Fruit fly (Drosophila melanogaster) whole organism, embryonic: ENCODE results near the gene BuGZ.
A peak's percentile ranks its signal among the peaks of the same experiment; 100 is the strongest.

Experiments used
- Abd-B ChIP-seq: fragments of 200-800 bp; sonication (Bioruptor generic); optimal IDR thresholded peaks from 2 replicates; lab custom pipeline; 2018; ENCODE audit warnings: missing biosample characterization, mild to moderate bottlenecking, missing genetic modification characterization, moderate library complexity
- CG12236 ChIP-seq: fragments of 200-800 bp; sonication (Bioruptor generic); optimal IDR thresholded peaks from 2 replicates; lab custom pipeline; 2016; ENCODE audit warnings: missing biosample characterization, missing genetic modification characterization
- CG12769 ChIP-seq: fragments of 200-800 bp; sonication (Bioruptor generic); optimal IDR thresholded peaks from 2 replicates; lab custom pipeline; 2019; ENCODE audit warnings: missing biosample characterization, mild to moderate bottlenecking, missing genetic modification characterization, moderate library complexity
- CG13123 ChIP-seq: fragments of 200-800 bp; sonication (Bioruptor generic); optimal IDR thresholded peaks from 2 replicates; lab custom pipeline; 2016; ENCODE audit warnings: missing biosample characterization, missing genetic modification characterization
- CG13624 ChIP-seq: fragments of 200-800 bp; sonication (Bioruptor generic); optimal IDR thresholded peaks from 2 replicates; lab custom pipeline; 2016; ENCODE audit warnings: missing biosample characterization, missing genetic modification characterization
- CG13894 ChIP-seq: fragments of 200-800 bp; sonication (Bioruptor generic); optimal IDR thresholded peaks from 3 replicates; lab custom pipeline; 2018; ENCODE audit warnings: missing biosample characterization, mild to moderate bottlenecking, missing genetic modification characterization, moderate library complexity
- CG16815 ChIP-seq: fragments of 200-800 bp; sonication (Bioruptor generic); optimal IDR thresholded peaks from 3 replicates; lab custom pipeline; 2017; ENCODE audit warnings: missing biosample characterization, mild to moderate bottlenecking, missing genetic modification characterization
- CG17612 ChIP-seq: fragments of 200-800 bp; sonication (Bioruptor generic); IDR thresholded peaks from 2 replicates; pipeline ENCODE4 v1.3.6; 2022; ENCODE audit warnings: missing biosample characterization, missing genetic modification characterization
- CG32772 ChIP-seq: fragments of 200-800 bp; sonication (Bioruptor generic); IDR thresholded peaks from 2 replicates; pipeline ENCODE4 v1.3.6; 2022; ENCODE audit warnings: missing biosample characterization, missing genetic modification characterization
- CG43689 ChIP-seq: fragments of 200-800 bp; sonication (Bioruptor generic); IDR thresholded peaks from 2 replicates; pipeline ENCODE4 v1.3.6; 2022; ENCODE audit warnings: missing biosample characterization, missing genetic modification characterization
- CG5245 ChIP-seq: fragments of 200-800 bp; sonication (Bioruptor generic); optimal IDR thresholded peaks from 3 replicates; lab custom pipeline; 2016; ENCODE audit warnings: missing biosample characterization, missing genetic modification characterization
- CG7271 ChIP-seq: fragments of 200-800 bp; sonication (Bioruptor generic); optimal IDR thresholded peaks from 2 replicates; lab custom pipeline; 2018; ENCODE audit warnings: missing biosample characterization, mild to moderate bottlenecking, missing genetic modification characterization, moderate library complexity
- CG7372 ChIP-seq: fragments of 200-800 bp; sonication (Bioruptor generic); IDR thresholded peaks from 2 replicates; pipeline ENCODE4 v1.3.6; 2022; ENCODE audit warnings: missing biosample characterization, missing genetic modification characterization
- CG8359 ChIP-seq: fragments of 200-800 bp; sonication (Bioruptor generic); optimal IDR thresholded peaks from 2 replicates; lab custom pipeline; 2017; ENCODE audit warnings: missing biosample characterization, mild to moderate bottlenecking, missing genetic modification characterization, borderline replicate concordance
- Chrac-16 ChIP-seq: fragments of 200-800 bp; sonication (Bioruptor generic); optimal IDR thresholded peaks from 3 replicates; lab custom pipeline; 2016; ENCODE audit warnings: missing biosample characterization, missing genetic modification characterization
- Dip2 ChIP-seq: fragments of 200-800 bp; sonication (Bioruptor generic); IDR thresholded peaks from 2 replicates; pipeline ENCODE4 v1.3.6; 2022; ENCODE audit warnings: missing biosample characterization, missing genetic modification characterization
- Ets65A ChIP-seq: fragments of 200-800 bp; sonication (Bioruptor generic); peaks from one replicate; lab custom pipeline; 2016; ENCODE audit warnings: missing biosample characterization, missing genetic modification characterization
- HLHmδ ChIP-seq: fragments of 200-800 bp; sonication (Bioruptor generic); optimal IDR thresholded peaks from 2 replicates; lab custom pipeline; 2018; ENCODE audit warnings: missing biosample characterization, mild to moderate bottlenecking, missing genetic modification characterization, moderate library complexity
- Jarid2 ChIP-seq: fragments of 200-800 bp; sonication (Bioruptor generic); optimal IDR thresholded peaks from 3 replicates; lab custom pipeline; 2017; ENCODE audit warnings: mild to moderate bottlenecking, missing biosample characterization, missing genetic modification reagents, missing genetic modification characterization
- Med ChIP-seq: fragments of 200-800 bp; sonication (Bioruptor generic); peaks from one replicate; lab custom pipeline; 2016; ENCODE audit warnings: missing biosample characterization, missing genetic modification characterization, mild to moderate bottlenecking, inconsistent platforms, moderate library complexity
- Opbp ChIP-seq: fragments of 200-800 bp; sonication (Bioruptor generic); IDR thresholded peaks from 3 replicates; pipeline ENCODE4 v1.3.6; 2022; ENCODE audit warnings: missing biosample characterization, missing genetic modification characterization; ENCODE audit not compliant: partially characterized antibody
- Pdp1 ChIP-seq, 2 experiments: fragments of 200-800 bp; sonication (Bioruptor generic); optimal IDR thresholded peaks; 3 replicates each; lab custom pipeline; 2016; ENCODE audit warnings: missing biosample characterization in 2 of 2, missing genetic modification characterization in 2 of 2, mild to moderate bottlenecking in 1 of 2, moderate library complexity in 1 of 2
- Poxn ChIP-seq: fragments of 200-800 bp; sonication (Bioruptor generic); IDR thresholded peaks from 2 replicates; pipeline ENCODE4 v1.3.6; 2022; ENCODE audit warnings: missing biosample characterization, missing genetic modification characterization
- Ravus ChIP-seq: fragments of 200-800 bp; sonication (Bioruptor generic); IDR thresholded peaks from 2 replicates; pipeline ENCODE4 v1.3.6; 2022; ENCODE audit warnings: missing biosample characterization, missing genetic modification characterization
- Rx ChIP-seq: fragments of 200-800 bp; sonication (Bioruptor generic); IDR thresholded peaks from 2 replicates; pipeline ENCODE4 v1.3.6; 2022; ENCODE audit warnings: missing biosample characterization, missing genetic modification characterization
- TFAM ChIP-seq: fragments of 200-800 bp; sonication (Bioruptor generic); optimal IDR thresholded peaks from 2 replicates; lab custom pipeline; 2017; ENCODE audit warnings: missing biosample characterization, missing genetic modification characterization, inconsistent platforms
- Taf1 ChIP-seq: fragments of 200-800 bp; sonication (Bioruptor generic); IDR thresholded peaks from 2 replicates; pipeline ENCODE4 v1.3.6; 2022; ENCODE audit warnings: missing biosample characterization, missing genetic modification characterization
- Trl ChIP-seq, 3 experiments: fragments of >200 bp in 2 of 3; fragments of 200-800 bp in 1 of 3; sonication (Bioruptor generic) in 1 of 3; optimal IDR thresholded peaks; 2 replicates in 1 of 3; 3 replicates in 2 of 3; lab custom pipeline; 2016 to 2017; ENCODE audit warnings: missing biosample characterization in 1 of 3, missing genetic modification characterization in 1 of 3
- amos ChIP-seq: fragments of 200-800 bp; sonication (Bioruptor generic); IDR thresholded peaks from 2 replicates; pipeline ENCODE4 v1.3.6; 2022; ENCODE audit warnings: missing biosample characterization, missing genetic modification characterization; ENCODE audit not compliant: partially characterized antibody
- ash1 ChIP-seq: fragments of 200-800 bp; sonication (Bioruptor generic); optimal IDR thresholded peaks from 2 replicates; lab custom pipeline; 2018; ENCODE audit warnings: missing biosample characterization, mild to moderate bottlenecking, missing genetic modification characterization
- bsh ChIP-seq, 2 experiments: fragments of 200-800 bp; sonication (Bioruptor generic); optimal IDR thresholded peaks; 2 replicates each; lab custom pipeline; 2017 to 2018; ENCODE audit warnings: mild to moderate bottlenecking in 2 of 2, missing biosample characterization in 2 of 2, missing genetic modification characterization in 2 of 2, moderate library complexity in 1 of 2
- cg ChIP-seq: fragments of 200-800 bp; sonication (Bioruptor generic); optimal IDR thresholded peaks from 3 replicates; lab custom pipeline; 2019; ENCODE audit warnings: missing biosample characterization, mild to moderate bottlenecking, missing genetic modification characterization, moderate library complexity
- dan ChIP-seq: fragments of 200-800 bp; sonication (Bioruptor generic); IDR thresholded peaks from 2 replicates; pipeline ENCODE4 v1.3.6; 2022; ENCODE audit warnings: missing biosample characterization, missing genetic modification characterization
- dm ChIP-seq: fragments of 200-800 bp; sonication (Bioruptor generic); optimal IDR thresholded peaks from 3 replicates; lab custom pipeline; 2016; ENCODE audit warnings: missing biosample characterization, missing genetic modification characterization
- esg ChIP-seq: fragments of 200-800 bp; sonication (Bioruptor generic); conservative IDR thresholded peaks from 2 replicates; pipeline ENCODE4 v1.3.6; 2022; ENCODE audit warnings: missing biosample characterization, missing genetic modification characterization
- gsb ChIP-seq: fragments of 200-800 bp; sonication (Bioruptor generic); IDR thresholded peaks from 2 replicates; pipeline ENCODE4 v1.3.6; 2022; ENCODE audit warnings: missing biosample characterization, missing genetic modification characterization
- hbn ChIP-seq: fragments of 200-800 bp; sonication (Bioruptor generic); IDR thresholded peaks from 2 replicates; pipeline ENCODE4 v1.3.6; 2022; ENCODE audit warnings: missing biosample characterization, missing genetic modification characterization; ENCODE audit not compliant: partially characterized antibody
- jumu ChIP-seq: fragments of 200-800 bp; sonication (Bioruptor generic); optimal IDR thresholded peaks from 3 replicates; lab custom pipeline; 2016; ENCODE audit warnings: missing biosample characterization, missing genetic modification characterization
- lola ChIP-seq, 3 experiments: fragments of >200 bp in 2 of 3; fragments of 200-800 bp in 1 of 3; sonication (Bioruptor generic) in 1 of 3; optimal IDR thresholded peaks; 2 replicates each; lab custom pipeline; 2017 to 2019; ENCODE audit warnings: missing biosample characterization in 3 of 3, missing genetic modification characterization in 3 of 3, mild to moderate bottlenecking in 1 of 3, moderate library complexity in 1 of 3
- mirr ChIP-seq: fragments of 200-800 bp; sonication (Bioruptor generic); optimal IDR thresholded peaks from 3 replicates; lab custom pipeline; 2018; ENCODE audit warnings: missing biosample characterization, mild to moderate bottlenecking, missing genetic modification characterization
- pan ChIP-seq, 4 experiments: fragments of >200 bp in 3 of 4; fragments of 200-800 bp in 1 of 4; sonication (Bioruptor generic) in 1 of 4; optimal IDR thresholded peaks in 3 of 4; IDR thresholded peaks in 1 of 4; 2 replicates each; pipeline versions ENCODE4 v1.3.6 to Lab custom; 2017 to 2022; ENCODE audit warnings: missing biosample characterization in 2 of 4, missing genetic modification characterization in 2 of 4, mixed read lengths in 1 of 4
- pho ChIP-seq: fragments of 200-800 bp; sonication (Bioruptor generic); optimal IDR thresholded peaks from 2 replicates; lab custom pipeline; 2016; ENCODE audit warnings: missing biosample characterization, missing genetic modification characterization
- rib ChIP-seq: fragments of 200-800 bp; sonication (Bioruptor generic); IDR thresholded peaks from 2 replicates; pipeline ENCODE4 v1.3.6; 2022; ENCODE audit warnings: missing biosample characterization, missing genetic modification characterization
- sd ChIP-seq: fragments of 200-800 bp; sonication (Bioruptor generic); optimal IDR thresholded peaks from 3 replicates; lab custom pipeline; 2018; ENCODE audit warnings: missing biosample characterization, mild to moderate bottlenecking, missing genetic modification characterization, moderate library complexity
- seq ChIP-seq: fragments of 200-800 bp; sonication (Bioruptor generic); IDR thresholded peaks from 2 replicates; pipeline ENCODE4 v1.3.6; 2022; ENCODE audit warnings: missing biosample characterization, missing genetic modification characterization
- sim ChIP-seq: fragments of 200-800 bp; sonication (Bioruptor generic); IDR thresholded peaks from 2 replicates; pipeline ENCODE4 v1.3.6; 2022; ENCODE audit warnings: missing biosample characterization, missing genetic modification characterization
- toy ChIP-seq: fragments of 200-800 bp; sonication (Bioruptor generic); IDR thresholded peaks from 2 replicates; pipeline ENCODE4 v1.3.6; 2022; ENCODE audit warnings: missing biosample characterization, missing genetic modification characterization
- twi ChIP-seq: fragments of 200-800 bp; optimal IDR thresholded peaks from 2 replicates; lab custom pipeline; 2019; ENCODE audit warnings: missing biosample characterization, mild to moderate bottlenecking, missing genetic modification characterization, moderate library complexity
- zen ChIP-seq: fragments of 200-800 bp; sonication (Bioruptor generic); optimal IDR thresholded peaks from 3 replicates; lab custom pipeline; 2018; ENCODE audit warnings: missing biosample characterization, mild to moderate bottlenecking, missing genetic modification characterization, moderate library complexity

The BuGZ gene

DNA sequence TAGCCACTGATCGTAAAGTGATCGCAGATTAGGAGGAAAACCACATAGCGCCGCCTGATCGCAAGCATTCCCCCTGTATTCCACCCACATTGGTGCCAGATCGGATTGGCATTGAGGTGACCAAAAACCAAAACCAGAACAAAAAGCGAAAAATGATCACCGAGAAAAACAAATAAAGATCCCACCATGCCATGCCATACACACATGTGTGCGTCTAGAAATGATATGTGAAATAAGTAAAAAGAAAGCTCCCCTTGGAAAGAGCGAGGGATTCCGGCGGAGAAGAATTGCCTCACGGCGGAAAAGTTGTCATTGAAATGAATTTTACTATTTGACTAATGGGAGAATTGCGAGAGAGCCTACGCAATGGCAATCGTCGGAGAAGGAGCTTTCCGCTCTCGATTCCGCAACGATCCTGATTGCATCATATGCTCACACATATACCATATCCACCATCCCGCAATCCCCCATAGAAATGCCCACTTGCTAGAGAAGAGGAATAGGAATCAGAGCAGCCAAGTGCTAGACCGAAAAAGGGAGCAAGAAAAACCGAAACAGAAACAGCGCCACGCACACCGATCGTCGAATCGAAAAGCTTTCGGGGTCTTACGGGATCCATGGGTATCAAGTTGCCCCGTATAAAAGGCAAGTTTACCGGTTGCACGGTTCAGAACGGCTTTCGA is 23.0 kb downstream of the BuGZ start, which contains the start of gene Mhc (continued):
- TF ChIP-seq Chrac-16 (no peak), Med (GFP tag; lab: Kevin White, UChicago) (peak; percentile 69), bsh (GFP tag; optimal IDR thresholded peaks at IDR 0.05; lab: Kevin White, UChicago) (no peak), gsb (GFP tag; lab: Robert Waterston, UW) (0 out of 2 replicates have a peak, but pooled peaks have one; percentile 10), dm (GFP tag; lab: Kevin White, UChicago) (no peak), Opbp (GFP tag; lab: Robert Waterston, UW) (no peak), Abd-B (GFP tag; lab: Kevin White, UChicago) (no peak), CG5245 (GFP tag; lab: Kevin White, UChicago) (no peak), Trl (optimal IDR thresholded peaks at IDR 0.05; lab: Kevin White, UChicago) (peak; percentile 17 to 58), Trl (GFP tag; optimal IDR thresholded peaks at IDR 0.05; lab: Kevin White, UChicago) (no peak), CG12769 (tag; lab: Kevin White, UChicago) (peak; percentile 86), Ets65A (GFP tag; lab: Kevin White, UChicago) (peak; percentile 89), dan (GFP tag; lab: Robert Waterston, UW) (no peak), jumu (no peak), zen (tag; lab: Kevin White, UChicago) (no peak), Taf1 (GFP tag; lab: Robert Waterston, UW) (no peak), mirr (GFP tag; lab: Kevin White, UChicago) (no peak), pho (no peak), ash1 (GFP tag; lab: Kevin White, UChicago) (no peak), esg (GFP tag; lab: Robert Waterston, UW) (no peak), pan (optimal IDR thresholded peaks at IDR 0.05; lab: Kevin White, UChicago) (no peak), pan (GFP tag; optimal IDR thresholded peaks at IDR 0.05 in 1 of 2, IDR thresholded peaks at IDR 0.05 in 1 of 2) (no peak), HLHmδ (GFP tag; lab: Kevin White, UChicago) (no peak), CG43689 (no peak), CG13624 (GFP tag; lab: Kevin White, UChicago) (no peak), CG7271 (tag; lab: Kevin White, UChicago) (no peak), Jarid2 (GFP tag; lab: Kevin White, UChicago) (no peak), TFAM (no peak), rib (GFP tag; lab: Robert Waterston, UW) (no peak), CG17612 (GFP tag; lab: Robert Waterston, UW) (no peak), seq (GFP tag; lab: Robert Waterston, UW) (no peak), Poxn (no peak), Pdp1 (GFP tag; optimal IDR thresholded peaks at IDR 0.05; lab: Kevin White, UChicago) (peak in 1 of 2 experiments; percentile 94), CG8359 (GFP tag; lab: Kevin White, UChicago) (no peak), twi (tag; lab: Kevin White, UChicago) (peak; percentile 55), sd (tag; lab: Kevin White, UChicago) (peak; percentile 71), CG7372 (no peak), hbn (GFP tag; lab: Robert Waterston, UW) (no peak), Rx (GFP tag; lab: Robert Waterston, UW) (no peak), cg (GFP tag; lab: Kevin White, UChicago) (peak; percentile 15), toy (GFP tag; lab: Robert Waterston, UW) (no peak), CG12236 (GFP tag; lab: Kevin White, UChicago) (no peak), amos (GFP tag; lab: Robert Waterston, UW) (no peak), CG16815 (GFP tag; lab: Kevin White, UChicago) (no peak), Ravus (GFP tag; lab: Robert Waterston, UW) (no peak), CG32772 (GFP tag; lab: Robert Waterston, UW) (no peak), CG13894 (tag; lab: Kevin White, UChicago) (no peak), CG13123 (GFP tag; lab: Kevin White, UChicago) (no peak), sim (GFP tag; lab: Robert Waterston, UW) (no peak), lola (GFP tag; optimal IDR thresholded peaks at IDR 0.05; lab: Kevin White, UChicago) (no peak), Dip2 (GFP tag; lab: Robert Waterston, UW) (no peak)
